Worm (Caenorhabditis elegans) whole organism, L4/young adult: ENCODE data around the gene W03G11.4.

ENCODE experiments used
- W03F9.2 ChIP-seq: fragments of 150-350 bp; optimal IDR thresholded peaks from 2 replicates; lab custom pipeline; 2014; ENCODE audit warnings: missing biosample characterization, missing genetic modification characterization
- dao-5 ChIP-seq: sonication (generic microtip); optimal IDR thresholded peaks from 2 replicates; lab custom pipeline; 2016; ENCODE audit warnings: missing genotype, missing genetic modification characterization, moderate library complexity, missing compliant biosample characterization
- him-1 ChIP-seq: sonication (generic microtip); optimal IDR thresholded peaks from 2 replicates; lab custom pipeline; 2016; ENCODE audit warnings: missing genotype, missing genetic modification reagents, missing genetic modification characterization, missing compliant biosample characterization

DNA sequence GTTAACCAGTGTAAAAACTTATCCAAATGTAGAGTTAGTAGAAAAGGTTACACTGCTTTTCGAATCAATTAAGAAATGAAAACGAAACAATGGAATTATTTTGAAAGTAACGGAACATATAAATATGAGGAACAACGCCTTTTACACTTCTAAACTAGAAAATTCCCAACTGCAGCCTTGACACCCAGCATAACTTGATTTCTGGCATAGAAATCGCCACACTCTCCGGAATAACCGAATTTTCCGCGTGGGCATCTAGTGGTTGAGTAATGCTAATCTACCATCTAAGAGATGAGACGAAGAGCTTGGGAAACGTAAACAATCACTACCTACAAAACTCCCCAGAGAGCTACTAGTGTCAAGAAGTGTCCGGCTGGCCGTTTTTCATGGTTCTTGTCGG, 11.7 kb downstream of the W03G11.4 start:
- TF ChIP-seq dao-5 (tag; lab: Kevin White, UChicago) (no peak), him-1 (tag; lab: Kevin White, UChicago) (no peak), W03F9.2 (tag; lab: Kevin White, UChicago) (no peak)
